Worm (Caenorhabditis elegans): ENCODE measurements around the gene F21C10.5.

The F21C10.5 gene

ce11 chrV:9157597-9157996, 32.2 kb downstream of the F21C10.5 start:
- TF ChIP-seq lim-7 (GFP tag; IDR thresholded peaks at IDR 0.05) (no peak), fkh-10 (GFP tag; optimal IDR thresholded peaks at IDR 0.05) (peak; percentile 81), mdl-1 (tag; optimal IDR thresholded peaks at IDR 0.05) (peak in 1 of 2 experiments; percentile 2), ama-1 (optimal IDR thresholded peaks at IDR 0.05) (no peak), lin-38 (GFP tag; IDR thresholded peaks at IDR 0.05) (no peak), ces-1 (GFP tag; optimal IDR thresholded peaks at IDR 0.05) (peak; percentile 80), mdt-29 (GFP tag; IDR thresholded peaks at IDR 0.05) (no peak), egl-43 (GFP tag; IDR thresholded peaks at IDR 0.05) (no peak), nhr-25 (tag; optimal IDR thresholded peaks at IDR 0.05; ENCODE audit: borderline replicate concordance, insufficient read depth) (no peak)

DNA sequence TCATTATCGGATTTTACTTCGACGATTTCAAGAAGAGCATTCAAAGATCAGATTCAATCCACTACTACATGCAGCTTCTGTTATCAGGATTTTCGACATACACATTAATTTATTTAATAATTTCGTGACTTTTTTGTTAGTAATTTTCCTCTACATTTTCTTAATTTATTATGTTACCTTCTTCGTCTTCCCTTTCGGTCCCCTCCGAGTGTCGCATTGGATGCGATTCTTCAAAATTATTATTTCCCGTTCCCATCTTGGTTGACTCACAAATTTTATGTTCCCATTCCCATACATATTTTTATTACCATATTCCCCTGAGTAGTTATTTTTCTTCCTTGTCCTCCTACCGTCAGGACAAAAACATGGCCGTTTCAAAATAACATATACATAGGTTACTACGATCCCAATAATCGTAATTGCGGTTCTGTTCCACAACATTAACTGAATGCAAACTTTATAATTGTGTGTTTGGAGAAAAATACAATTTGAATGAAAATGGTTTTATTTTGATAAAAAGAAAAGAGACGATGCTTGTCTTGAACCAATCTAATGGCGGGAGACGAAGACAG, 33.8 kb downstream of the F21C10.5 start:
- TF ChIP-seq ama-1 (optimal IDR thresholded peaks at IDR 0.05) (peak; percentile 79), T26A8.4 (GFP tag; IDR thresholded peaks at IDR 0.05) (peak; percentile 82), zfp-3 (GFP tag; conservative IDR thresholded peaks at IDR 0.05) (peak; percentile 74; the same call in 1 of the 2 replicates), mep-1 (tag; optimal IDR thresholded peaks at IDR 0.05) (peak; percentile 27)

- TF ChIP-seq hlh-11 (tag; optimal IDR thresholded peaks at IDR 0.05) (peak; percentile 40), lin-1 (GFP tag; IDR thresholded peaks at IDR 0.05) (no peak), egl-43 (GFP tag; IDR thresholded peaks at IDR 0.05) (0 out of 2 replicates have a peak, but pooled peaks have one; percentile 16), madf-5 (GFP tag; IDR thresholded peaks at IDR 0.05) (0 out of 4 replicates have a peak, but pooled peaks of 1 of the 2 experiments have one; percentile 61), lin-13 (GFP tag; optimal IDR thresholded peaks at IDR 0.05) (no peak), spr-1 (tag; optimal IDR thresholded peaks at IDR 0.05) (no peak), ama-1 (optimal IDR thresholded peaks at IDR 0.05) (peak; percentile 83), aha-1 (tag) (peak; percentile 95), unc-62 (GFP tag; optimal IDR thresholded peaks at IDR 0.05 in 1 of 2) (peak in 1 of 2 experiments; percentile 17), unc-62 (tag; optimal IDR thresholded peaks at IDR 0.05) (no peak), set-16 (GFP tag; IDR thresholded peaks at IDR 0.05) (peak; percentile 86), cey-2 (tag; optimal IDR thresholded peaks at IDR 0.05; ENCODE audit: borderline replicate concordance, insufficient read depth) (peak; percentile 9), T26A8.4 (GFP tag; IDR thresholded peaks at IDR 0.05) (peak; percentile 78), duxl-1 (tag; optimal IDR thresholded peaks at IDR 0.05; ENCODE audit: poor library complexity) (no peak), nhr-25 (tag; optimal IDR thresholded peaks at IDR 0.05; ENCODE audit: borderline replicate concordance, insufficient read depth) (peak; percentile 63), daf-12 (tag; optimal IDR thresholded peaks at IDR 0.05) (no peak), mxl-3 (GFP tag; optimal IDR thresholded peaks at IDR 0.05) (peak; percentile 19), zfp-3 (GFP tag; conservative IDR thresholded peaks at IDR 0.05) (peak; percentile 32; the same call in 1 of the 2 replicates), hlh-30 (tag; optimal IDR thresholded peaks at IDR 0.05; ENCODE audit: insufficient read depth) (peak; percentile 41), gei-8 (GFP tag; optimal IDR thresholded peaks at IDR 0.05) (no peak), nhr-28 (tag; optimal IDR thresholded peaks at IDR 0.05) (peak; percentile 63)
These were observed 34.9 kb downstream of the F21C10.5 start, which contains the start of gene col-144 for ce11 chrV:9160224-9160886. col-144 (minus strand) TSS chrV:9160642.

- TF ChIP-seq cey-2 (tag; optimal IDR thresholded peaks at IDR 0.05; ENCODE audit: borderline replicate concordance, insufficient read depth) (no peak), lin-1 (GFP tag; IDR thresholded peaks at IDR 0.05) (no peak), ces-1 (GFP tag; optimal IDR thresholded peaks at IDR 0.05) (no peak), ceh-20 (GFP tag; IDR thresholded peaks at IDR 0.05) (no peak), nhr-102 (tag; optimal IDR thresholded peaks at IDR 0.05) (no peak), ctbp-1 (GFP tag; IDR thresholded peaks at IDR 0.05) (no peak), T26A8.4 (GFP tag; IDR thresholded peaks at IDR 0.05) (0 out of 2 replicates have a peak, but pooled peaks have one; percentile 43), daf-12 (tag; optimal IDR thresholded peaks at IDR 0.05) (no peak), dpl-1 (GFP tag; optimal IDR thresholded peaks at IDR 0.05) (no peak), nhr-111 (GFP tag; optimal IDR thresholded peaks at IDR 0.05) (no peak), nhr-42 (GFP tag; IDR thresholded peaks at IDR 0.05) (no peak), fos-1 (tag; optimal IDR thresholded peaks at IDR 0.05) (no peak), egl-43 (GFP tag; IDR thresholded peaks at IDR 0.05) (0 out of 2 replicates have a peak, but pooled peaks have one; percentile 32), ztf-7 (tag; optimal IDR thresholded peaks at IDR 0.05) (no peak), mdl-1 (tag; optimal IDR thresholded peaks at IDR 0.05) (no peak), lin-15B (tag; optimal IDR thresholded peaks at IDR 0.05) (no peak), set-16 (GFP tag; IDR thresholded peaks at IDR 0.05) (peak; percentile 96), ZK546.5 (tag; optimal IDR thresholded peaks at IDR 0.05) (no peak), lim-7 (GFP tag; IDR thresholded peaks at IDR 0.05) (no peak), nhr-11 (tag; optimal IDR thresholded peaks at IDR 0.05) (no peak), tra-1 (GFP tag; IDR thresholded peaks at IDR 0.05) (no peak), spr-1 (tag; optimal IDR thresholded peaks at IDR 0.05) (no peak), madf-5 (GFP tag; IDR thresholded peaks at IDR 0.05) (no peak), hlh-11 (tag; optimal IDR thresholded peaks at IDR 0.05) (no peak)
These were observed 36.8 kb downstream of the F21C10.5 start for ce11 chrV:9162118-9162729.

All from whole organism, L4 larva.